Fruit fly (Drosophila melanogaster) whole organism, embryonic: ENCODE data around the gene Scr.

Source experiments
- Aef1 ChIP-seq: fragments of 200-800 bp; sonication (Bioruptor generic); IDR thresholded peaks from 3 replicates; pipeline ENCODE4 v1.3.6; 2022; ENCODE audit warnings: missing biosample characterization, missing genetic modification characterization
- Bteb2 ChIP-seq: fragments of 200-800 bp; sonication (Bioruptor generic); optimal IDR thresholded peaks from 2 replicates; lab custom pipeline; 2016; ENCODE audit warnings: missing biosample characterization, missing genetic modification characterization
- CG10543 ChIP-seq: fragments of 200-800 bp; sonication (Bioruptor generic); optimal IDR thresholded peaks from 3 replicates; lab custom pipeline; 2017; ENCODE audit warnings: missing biosample characterization, mild to moderate bottlenecking, missing genetic modification characterization, moderate library complexity
- CG11093 ChIP-seq: fragments of 200-800 bp; sonication (Bioruptor generic); IDR thresholded peaks from 3 replicates; pipeline ENCODE4 v1.3.6; 2022; ENCODE audit warnings: missing biosample characterization, missing genetic modification characterization
- CG12659 ChIP-seq: fragments of 200-800 bp; sonication (Bioruptor generic); optimal IDR thresholded peaks from 3 replicates; lab custom pipeline; 2017; ENCODE audit warnings: mild to moderate bottlenecking, missing biosample characterization, missing genetic modification reagents, missing genetic modification characterization
- CG13123 ChIP-seq: fragments of 200-800 bp; sonication (Bioruptor generic); optimal IDR thresholded peaks from 2 replicates; lab custom pipeline; 2016; ENCODE audit warnings: missing biosample characterization, missing genetic modification characterization
- CG14014 ChIP-seq: fragments of 200-800 bp; sonication (Bioruptor generic); IDR thresholded peaks from 2 replicates; pipeline ENCODE4 v1.3.6; 2022; ENCODE audit warnings: missing biosample characterization, missing genetic modification characterization
- CG14667 ChIP-seq: fragments of 200-800 bp; sonication (Bioruptor generic); IDR thresholded peaks from 2 replicates; pipeline ENCODE4 v1.3.6; 2022; ENCODE audit warnings: missing biosample characterization, missing genetic modification characterization
- CG15479 ChIP-seq: fragments of 200-800 bp; sonication (Bioruptor generic); optimal IDR thresholded peaks from 3 replicates; lab custom pipeline; 2019; ENCODE audit warnings: missing biosample characterization, mild to moderate bottlenecking, missing genetic modification characterization, moderate library complexity
- CG15514 ChIP-seq: fragments of 200-800 bp; sonication (Bioruptor generic); optimal IDR thresholded peaks from 3 replicates; lab custom pipeline; 2017; ENCODE audit warnings: missing biosample characterization, missing genetic modification characterization, mild to moderate bottlenecking, moderate library complexity, missing genetic modification reagents
- CG1602 ChIP-seq: fragments of 200-800 bp; sonication (Bioruptor generic); optimal IDR thresholded peaks from 3 replicates; lab custom pipeline; 2016; ENCODE audit warnings: missing biosample characterization, missing genetic modification characterization
- CG17361 ChIP-seq: fragments of 200-800 bp; sonication (Bioruptor generic); IDR thresholded peaks from 3 replicates; pipeline ENCODE4 v1.3.6; 2022; ENCODE audit warnings: missing biosample characterization, missing genetic modification characterization
- CG17802 ChIP-seq: fragments of 200-800 bp; sonication (Bioruptor generic); optimal IDR thresholded peaks from 2 replicates; lab custom pipeline; 2018; ENCODE audit warnings: missing biosample characterization, mild to moderate bottlenecking, missing genetic modification characterization, moderate library complexity
- CG30403 ChIP-seq: fragments of 200-800 bp; sonication (Bioruptor generic); optimal IDR thresholded peaks from 3 replicates; lab custom pipeline; 2016; ENCODE audit warnings: missing biosample characterization, missing genetic modification characterization
- CG31388 ChIP-seq: fragments of 200-800 bp; sonication (Bioruptor generic); optimal IDR thresholded peaks from 2 replicates; lab custom pipeline; 2016; ENCODE audit warnings: missing biosample characterization, missing genetic modification characterization
- CG6272 ChIP-seq: fragments of 200-800 bp; sonication (Bioruptor generic); IDR thresholded peaks from 2 replicates; pipeline ENCODE4 v1.3.6; 2022; ENCODE audit warnings: missing biosample characterization, missing genetic modification characterization
- CG7271 ChIP-seq: fragments of 200-800 bp; sonication (Bioruptor generic); optimal IDR thresholded peaks from 2 replicates; lab custom pipeline; 2018; ENCODE audit warnings: missing biosample characterization, mild to moderate bottlenecking, missing genetic modification characterization, moderate library complexity
- CG9797 ChIP-seq: fragments of 200-800 bp; sonication (Bioruptor generic); optimal IDR thresholded peaks from 3 replicates; lab custom pipeline; 2018; ENCODE audit warnings: missing biosample characterization, mild to moderate bottlenecking, missing genetic modification characterization
- D ChIP-seq, 2 experiments: fragments of 200-800 bp in 1 of 2; fragments of >200 bp in 1 of 2; sonication (Bioruptor generic) in 1 of 2; optimal IDR thresholded peaks; 2 replicates in 1 of 2; 3 replicates in 1 of 2; lab custom pipeline; 2017; ENCODE audit warnings: mild to moderate bottlenecking in 1 of 2, missing biosample characterization in 1 of 2, missing genetic modification characterization in 1 of 2, missing genetic modification reagents in 1 of 2
- Gug ChIP-seq: fragments of 200-800 bp; sonication (Bioruptor generic); IDR thresholded peaks from 4 replicates; pipeline ENCODE4 v1.3.6; 2022; ENCODE audit warnings: missing biosample characterization, missing genetic modification characterization
- HLH4C ChIP-seq: fragments of 200-800 bp; sonication (Bioruptor generic); IDR thresholded peaks from 3 replicates; pipeline ENCODE4 v1.3.6; 2022; ENCODE audit warnings: missing biosample characterization, missing genetic modification characterization; ENCODE audit not compliant: partially characterized antibody
- Hey ChIP-seq: fragments of 200-800 bp; sonication (Bioruptor generic); optimal IDR thresholded peaks from 3 replicates; lab custom pipeline; 2018; ENCODE audit warnings: missing biosample characterization, mild to moderate bottlenecking, missing genetic modification characterization
- Kr ChIP-seq: fragments of 200-800 bp; sonication (Bioruptor generic); optimal IDR thresholded peaks from 2 replicates; lab custom pipeline; 2017; ENCODE audit warnings: missing biosample characterization, mild to moderate bottlenecking, missing genetic modification characterization
- Oaz ChIP-seq: fragments of 200-800 bp; sonication (Bioruptor generic); IDR thresholded peaks from 2 replicates; pipeline ENCODE4 v1.3.6; 2022; ENCODE audit warnings: missing biosample characterization, missing genetic modification characterization
- ap ChIP-seq: fragments of 200-800 bp; sonication (Bioruptor generic); IDR thresholded peaks from 2 replicates; pipeline ENCODE4 v1.3.6; 2022; ENCODE audit warnings: missing biosample characterization, missing genetic modification characterization
- ash1 ChIP-seq: fragments of 200-800 bp; sonication (Bioruptor generic); optimal IDR thresholded peaks from 2 replicates; lab custom pipeline; 2018; ENCODE audit warnings: missing biosample characterization, mild to moderate bottlenecking, missing genetic modification characterization
- cad ChIP-seq: fragments of >200 bp; optimal IDR thresholded peaks from 2 replicates; lab custom pipeline; 2017; ENCODE audit warnings: missing biosample characterization, missing genetic modification characterization
- ci ChIP-seq: fragments of 200-800 bp; sonication (Bioruptor generic); IDR thresholded peaks from 3 replicates; pipeline ENCODE4 v1.3.6; 2022; ENCODE audit warnings: missing biosample characterization, missing genetic modification characterization
- danr ChIP-seq: fragments of 200-800 bp; sonication (Bioruptor generic); IDR thresholded peaks from 2 replicates; pipeline ENCODE4 v1.3.6; 2022; ENCODE audit warnings: missing biosample characterization, missing genetic modification characterization
- hb ChIP-seq: fragments of 200-800 bp; sonication (Bioruptor generic); IDR thresholded peaks from 3 replicates; pipeline ENCODE4 v1.3.6; 2022; ENCODE audit warnings: missing biosample characterization, missing genetic modification characterization; ENCODE audit not compliant: partially characterized antibody
- inv ChIP-seq: fragments of 200-800 bp; sonication (Bioruptor generic); IDR thresholded peaks from 2 replicates; pipeline ENCODE4 v1.3.6; 2022; ENCODE audit warnings: missing biosample characterization, missing genetic modification characterization; ENCODE audit not compliant: partially characterized antibody
- lbe ChIP-seq: fragments of 200-800 bp; sonication (Bioruptor generic); optimal IDR thresholded peaks from 2 replicates; lab custom pipeline; 2016; ENCODE audit warnings: missing biosample characterization, mild to moderate bottlenecking, missing genetic modification characterization
- nerfin-2 ChIP-seq: fragments of 200-800 bp; sonication (Bioruptor generic); IDR thresholded peaks from 2 replicates; pipeline ENCODE4 v1.3.6; 2022; ENCODE audit warnings: missing biosample characterization, missing genetic modification characterization; ENCODE audit not compliant: partially characterized antibody
- nom ChIP-seq: fragments of 200-800 bp; sonication (Bioruptor generic); optimal IDR thresholded peaks from 2 replicates; lab custom pipeline; 2017; ENCODE audit warnings: missing biosample characterization, missing genetic modification characterization, mild to moderate bottlenecking, moderate library complexity, missing genetic modification reagents
- odd ChIP-seq: fragments of 200-800 bp; sonication (Bioruptor generic); optimal IDR thresholded peaks from 2 replicates; lab custom pipeline; 2017; ENCODE audit warnings: missing biosample characterization, mild to moderate bottlenecking, missing genetic modification characterization
- org-1 ChIP-seq: fragments of 200-800 bp; sonication (Bioruptor generic); optimal IDR thresholded peaks from 2 replicates; lab custom pipeline; 2017; ENCODE audit warnings: missing biosample characterization, missing genetic modification characterization
- p53 ChIP-seq: fragments of 200-800 bp; sonication (Bioruptor generic); optimal IDR thresholded peaks from 2 replicates; lab custom pipeline; 2016; ENCODE audit warnings: missing biosample characterization, missing genetic modification characterization
- pros ChIP-seq: fragments of 200-800 bp; sonication (Bioruptor generic); optimal IDR thresholded peaks from 3 replicates; lab custom pipeline; 2019; ENCODE audit warnings: missing biosample characterization, mild to moderate bottlenecking, missing genetic modification characterization, moderate library complexity
- run ChIP-seq: fragments of 200-800 bp; sonication (Bioruptor generic); optimal IDR thresholded peaks from 3 replicates; lab custom pipeline; 2018; ENCODE audit warnings: missing biosample characterization, mild to moderate bottlenecking, missing genetic modification characterization
- sc ChIP-seq, 3 experiments: fragments of >200 bp in 2 of 3; fragments of 200-800 bp in 1 of 3; sonication (Bioruptor generic) in 1 of 3; optimal IDR thresholded peaks; 2 replicates in 2 of 3; 3 replicates in 1 of 3; lab custom pipeline; 2017; ENCODE audit warnings: mild to moderate bottlenecking in 1 of 3, missing biosample characterization in 1 of 3, missing genetic modification characterization in 1 of 3, missing genetic modification reagents in 1 of 3
- schlank ChIP-seq: fragments of 200-800 bp; sonication (Bioruptor generic); optimal IDR thresholded peaks from 2 replicates; lab custom pipeline; 2018; ENCODE audit warnings: missing biosample characterization, mild to moderate bottlenecking, missing genetic modification characterization
- sim ChIP-seq: fragments of 200-800 bp; sonication (Bioruptor generic); IDR thresholded peaks from 2 replicates; pipeline ENCODE4 v1.3.6; 2022; ENCODE audit warnings: missing biosample characterization, missing genetic modification characterization
- stwl ChIP-seq: fragments of 200-800 bp; sonication (Bioruptor generic); optimal IDR thresholded peaks from 3 replicates; lab custom pipeline; 2018; ENCODE audit warnings: missing biosample characterization, mild to moderate bottlenecking, missing genetic modification characterization, moderate library complexity
- tll ChIP-seq, 2 experiments: fragments of 200-800 bp in 1 of 2; fragments of >200 bp in 1 of 2; sonication (Bioruptor generic) in 1 of 2; optimal IDR thresholded peaks; 2 replicates each; lab custom pipeline; 2017 to 2019; ENCODE audit warnings: missing biosample characterization in 2 of 2, missing genetic modification characterization in 2 of 2, mild to moderate bottlenecking in 1 of 2, moderate library complexity in 1 of 2
- zen ChIP-seq: fragments of 200-800 bp; sonication (Bioruptor generic); optimal IDR thresholded peaks from 3 replicates; lab custom pipeline; 2018; ENCODE audit warnings: missing biosample characterization, mild to moderate bottlenecking, missing genetic modification characterization, moderate library complexity

Gene Scr

dm6 chr3R:6869297-6869696, 19.5 kb upstream of the Scr start (continued):
- no peak for TF ChIP-seq nom (GFP tag; lab: Kevin White, UChicago)
- TF ChIP-seq CG1602 (GFP tag; lab: Kevin White, UChicago), result no peak
- TF ChIP-seq Oaz, result no peak
- TF ChIP-seq HLH4C (GFP tag; lab: Robert Waterston, UW), result no peak
- TF ChIP-seq pros, result no peak
- TF ChIP-seq inv (GFP tag; lab: Robert Waterston, UW), result no peak
- TF ChIP-seq CG10543, result no peak
- no peak for TF ChIP-seq CG12659 (GFP tag; lab: Kevin White, UChicago)
- TF ChIP-seq Hey (tag; lab: Kevin White, UChicago), result no peak
- TF ChIP-seq org-1, result no peak
- no peak for TF ChIP-seq ash1
- TF ChIP-seq CG15514 (GFP tag; lab: Kevin White, UChicago), result no peak
- TF ChIP-seq CG13123 (GFP tag; lab: Kevin White, UChicago), result no peak
- no peak for TF ChIP-seq sim (GFP tag; lab: Robert Waterston, UW)
- no peak for TF ChIP-seq CG6272 (GFP tag; lab: Robert Waterston, UW)
- no peak for TF ChIP-seq CG31388 (GFP tag; lab: Kevin White, UChicago)
- no peak for TF ChIP-seq CG17802
- TF ChIP-seq hb (GFP tag; lab: Robert Waterston, UW), result no peak
- TF ChIP-seq lbe (GFP tag; lab: Kevin White, UChicago), result no peak
- no peak for TF ChIP-seq sc (optimal IDR thresholded peaks at IDR 0.05; lab: Kevin White, UChicago)
- no peak for TF ChIP-seq sc (GFP tag; optimal IDR thresholded peaks at IDR 0.05; lab: Kevin White, UChicago)
- no peak for TF ChIP-seq schlank (tag; lab: Kevin White, UChicago)
- no peak for TF ChIP-seq stwl (tag; lab: Kevin White, UChicago)
- TF ChIP-seq CG14667, result peak; percentile 8; the same call in 1 of the 2 replicates
- no peak for TF ChIP-seq nerfin-2 (GFP tag; lab: Robert Waterston, UW)
- TF ChIP-seq CG11093, result 0 out of 3 replicates have a peak, but pooled peaks have one; percentile 7
- TF ChIP-seq ap (GFP tag; lab: Robert Waterston, UW), result no peak
- TF ChIP-seq, all 482 proteins: peak for 48

dm6 chr3R:6868212-6868611, 18.4 kb upstream of the Scr start:
- no peak for TF ChIP-seq danr (GFP tag; lab: Robert Waterston, UW)
- peak; percentile 83 for TF ChIP-seq CG15479 (GFP tag; lab: Kevin White, UChicago)
- TF ChIP-seq Aef1 (GFP tag; lab: Robert Waterston, UW), result no peak
- peak; percentile 54 for TF ChIP-seq D (optimal IDR thresholded peaks at IDR 0.05; lab: Kevin White, UChicago)
- no peak for TF ChIP-seq D (GFP tag; optimal IDR thresholded peaks at IDR 0.05; lab: Kevin White, UChicago)
- peak in 1 of 2 experiments; percentile 100 for TF ChIP-seq tll (GFP tag; optimal IDR thresholded peaks at IDR 0.05; lab: Kevin White, UChicago)
- TF ChIP-seq cad (GFP tag; lab: Kevin White, UChicago), result peak; percentile 81
- TF ChIP-seq Bteb2 (GFP tag; lab: Kevin White, UChicago), result no peak
- peak; percentile 74 for TF ChIP-seq zen (tag; lab: Kevin White, UChicago)

- peak; percentile 89 for TF ChIP-seq CG15479 (GFP tag; lab: Kevin White, UChicago)
- TF ChIP-seq CG7271 (tag; lab: Kevin White, UChicago), result peak; percentile 96
- TF ChIP-seq Gug (GFP tag; lab: Robert Waterston, UW), result no peak
- no peak for TF ChIP-seq CG17361 (GFP tag; lab: Robert Waterston, UW)
- no peak for TF ChIP-seq odd (GFP tag; lab: Kevin White, UChicago)
- TF ChIP-seq Kr, result peak; percentile 27
- peak; percentile 100 for TF ChIP-seq cad (GFP tag; lab: Kevin White, UChicago)
- no peak for TF ChIP-seq CG14014 (GFP tag; lab: Robert Waterston, UW)
- TF ChIP-seq CG30403 (GFP tag; lab: Kevin White, UChicago), result no peak
- no peak for TF ChIP-seq CG9797 (GFP tag; lab: Kevin White, UChicago)
- TF ChIP-seq run (tag; lab: Kevin White, UChicago), result no peak
- TF ChIP-seq hb (GFP tag; lab: Robert Waterston, UW), result peak; percentile 17; the same call in 1 of the 3 replicates
- TF ChIP-seq zen (tag; lab: Kevin White, UChicago), result peak; percentile 99
- TF ChIP-seq D (optimal IDR thresholded peaks at IDR 0.05; lab: Kevin White, UChicago), result peak; percentile 87
- no peak for TF ChIP-seq D (GFP tag; optimal IDR thresholded peaks at IDR 0.05; lab: Kevin White, UChicago)
- TF ChIP-seq p53 (GFP tag; lab: Kevin White, UChicago), result no peak
- TF ChIP-seq tll (GFP tag; optimal IDR thresholded peaks at IDR 0.05; lab: Kevin White, UChicago), result peak in 1 of 2 experiments; percentile 93
- no peak for TF ChIP-seq ci (GFP tag; lab: Robert Waterston, UW)
Measured at dm6 chr3R:6863769-6864393, 14.1 kb upstream of the Scr start, which contains the start of gene ftz. Gene ftz (plus strand): TSS chr3R:6864324.
